Fruit fly (Drosophila melanogaster) whole organism, embryonic: ENCODE results near the gene CG43062.
A peak's percentile ranks its signal among the peaks of the same experiment; 100 is the strongest.

ENCODE experiments used
- Asciz ChIP-seq: fragments of 200-800 bp; sonication (Bioruptor generic); optimal IDR thresholded peaks from 2 replicates; lab custom pipeline; 2017; ENCODE audit warnings: missing biosample characterization, mild to moderate bottlenecking, missing genetic modification characterization, missing genetic modification reagents
- Blimp-1 ChIP-seq: fragments of 200-800 bp; sonication (Bioruptor generic); optimal IDR thresholded peaks from 3 replicates; lab custom pipeline; 2018; ENCODE audit warnings: missing biosample characterization, missing genetic modification characterization, mild to moderate bottlenecking, moderate library complexity, missing genetic modification reagents
- CG10321 ChIP-seq: fragments of 200-800 bp; sonication (Bioruptor generic); IDR thresholded peaks from 2 replicates; pipeline ENCODE4 v1.3.6; 2022; ENCODE audit warnings: missing biosample characterization, missing genetic modification characterization
- CG12104 ChIP-seq: fragments of 200-800 bp; sonication (Bioruptor generic); optimal IDR thresholded peaks from 3 replicates; lab custom pipeline; 2016; ENCODE audit warnings: missing biosample characterization, missing genetic modification characterization
- CG1233 ChIP-seq: fragments of 200-800 bp; sonication (Bioruptor generic); optimal IDR thresholded peaks from 4 replicates; lab custom pipeline; 2018; ENCODE audit warnings: missing biosample characterization, mild to moderate bottlenecking, missing genetic modification characterization
- CG12942 ChIP-seq: fragments of 200-800 bp; sonication (Bioruptor generic); optimal IDR thresholded peaks from 3 replicates; lab custom pipeline; 2016; ENCODE audit warnings: missing biosample characterization, missing genetic modification characterization
- CG13424 ChIP-seq: fragments of 200-800 bp; sonication (Bioruptor generic); optimal IDR thresholded peaks from 2 replicates; lab custom pipeline; 2019; ENCODE audit warnings: missing biosample characterization, mild to moderate bottlenecking, missing genetic modification characterization, moderate library complexity
- CG14667 ChIP-seq: fragments of 200-800 bp; sonication (Bioruptor generic); IDR thresholded peaks from 2 replicates; pipeline ENCODE4 v1.3.6; 2022; ENCODE audit warnings: missing biosample characterization, missing genetic modification characterization
- CG14710 ChIP-seq: fragments of 200-800 bp; sonication (Bioruptor generic); optimal IDR thresholded peaks from 3 replicates; lab custom pipeline; 2019; ENCODE audit warnings: missing biosample characterization, mild to moderate bottlenecking, missing genetic modification characterization, moderate library complexity
- CG14860 ChIP-seq: fragments of 200-800 bp; sonication (Bioruptor generic); IDR thresholded peaks from 3 replicates; pipeline ENCODE4 v1.3.6; 2022; ENCODE audit warnings: missing biosample characterization, missing genetic modification characterization; ENCODE audit not compliant: partially characterized antibody
- CG15011 ChIP-seq: fragments of 200-800 bp; sonication (Bioruptor generic); optimal IDR thresholded peaks from 3 replicates; lab custom pipeline; 2018; ENCODE audit warnings: missing biosample characterization, mild to moderate bottlenecking, missing genetic modification characterization
- CG2129 ChIP-seq: fragments of 200-800 bp; sonication (Bioruptor generic); IDR thresholded peaks from 2 replicates; pipeline ENCODE4 v1.3.6; 2022; ENCODE audit warnings: missing biosample characterization, missing genetic modification characterization; ENCODE audit not compliant: partially characterized antibody
- CG2199 ChIP-seq: fragments of 200-800 bp; sonication (Bioruptor generic); IDR thresholded peaks from 3 replicates; pipeline ENCODE4 v1.3.6; 2022; ENCODE audit warnings: missing biosample characterization, missing genetic modification characterization
- CG2202 ChIP-seq: fragments of 200-800 bp; sonication (Bioruptor generic); optimal IDR thresholded peaks from 2 replicates; lab custom pipeline; 2018; ENCODE audit warnings: missing biosample characterization, mild to moderate bottlenecking, missing genetic modification characterization
- CG33213 ChIP-seq: fragments of 200-800 bp; sonication (Bioruptor generic); optimal IDR thresholded peaks from 3 replicates; lab custom pipeline; 2016; ENCODE audit warnings: missing biosample characterization, missing genetic modification characterization
- CG3726 ChIP-seq: fragments of 200-800 bp; sonication (Bioruptor generic); IDR thresholded peaks from 3 replicates; pipeline ENCODE4, ENCODE4 v1.3.6; 2022; ENCODE audit warnings: missing biosample characterization, missing genetic modification characterization
- CG3838 ChIP-seq: fragments of 200-800 bp; sonication (Bioruptor generic); optimal IDR thresholded peaks from 3 replicates; lab custom pipeline; 2016; ENCODE audit warnings: missing biosample characterization, missing genetic modification characterization
- CG4707 ChIP-seq: fragments of 200-800 bp; sonication (Bioruptor generic); optimal IDR thresholded peaks from 2 replicates; lab custom pipeline; 2018; ENCODE audit warnings: missing biosample characterization, mild to moderate bottlenecking, missing genetic modification characterization, moderate library complexity
- CG6813 ChIP-seq: fragments of 200-800 bp; sonication (Bioruptor generic); optimal IDR thresholded peaks from 2 replicates; lab custom pipeline; 2017; ENCODE audit warnings: missing biosample characterization, missing genetic modification characterization, mild to moderate bottlenecking, moderate library complexity, missing genetic modification reagents
- CG8765 ChIP-seq: fragments of 200-800 bp; sonication (Bioruptor generic); IDR thresholded peaks from 2 replicates; pipeline ENCODE4 v1.3.6; 2022; ENCODE audit warnings: missing biosample characterization, missing genetic modification characterization
- D ChIP-seq, 2 experiments: fragments of 200-800 bp in 1 of 2; fragments of >200 bp in 1 of 2; sonication (Bioruptor generic) in 1 of 2; optimal IDR thresholded peaks; 2 replicates in 1 of 2; 3 replicates in 1 of 2; lab custom pipeline; 2017; ENCODE audit warnings: mild to moderate bottlenecking in 1 of 2, missing biosample characterization in 1 of 2, missing genetic modification characterization in 1 of 2, missing genetic modification reagents in 1 of 2
- Dp ChIP-seq: fragments of 200-800 bp; sonication (Bioruptor generic); optimal IDR thresholded peaks from 2 replicates; lab custom pipeline; 2018; ENCODE audit warnings: missing biosample characterization, mild to moderate bottlenecking, missing genetic modification characterization, moderate library complexity
- E2f2 ChIP-seq: fragments of 200-800 bp; sonication (Bioruptor generic); IDR thresholded peaks from 2 replicates; pipeline ENCODE4 v1.3.6; 2022; ENCODE audit warnings: missing biosample characterization, missing genetic modification characterization
- H2.0 ChIP-seq: fragments of 200-800 bp; sonication (Bioruptor generic); IDR thresholded peaks from 2 replicates; pipeline ENCODE4 v1.3.6; 2022; ENCODE audit warnings: missing biosample characterization, missing genetic modification characterization
- Hand ChIP-seq: fragments of 200-800 bp; sonication (Bioruptor generic); optimal IDR thresholded peaks from 2 replicates; lab custom pipeline; 2017; ENCODE audit warnings: mild to moderate bottlenecking, missing biosample characterization, missing genetic modification reagents, missing genetic modification characterization
- MTF-1 ChIP-seq: fragments of 200-800 bp; sonication (Bioruptor generic); optimal IDR thresholded peaks from 2 replicates; lab custom pipeline; 2018; ENCODE audit warnings: missing biosample characterization, mild to moderate bottlenecking, missing genetic modification characterization, borderline replicate concordance
- NfI ChIP-seq: fragments of 200-800 bp; sonication (Bioruptor generic); optimal IDR thresholded peaks from 3 replicates; lab custom pipeline; 2018; ENCODE audit warnings: missing biosample characterization, mild to moderate bottlenecking, missing genetic modification characterization, moderate library complexity
- Poxn ChIP-seq: fragments of 200-800 bp; sonication (Bioruptor generic); IDR thresholded peaks from 2 replicates; pipeline ENCODE4 v1.3.6; 2022; ENCODE audit warnings: missing biosample characterization, missing genetic modification characterization
- Rx ChIP-seq: fragments of 200-800 bp; sonication (Bioruptor generic); IDR thresholded peaks from 2 replicates; pipeline ENCODE4 v1.3.6; 2022; ENCODE audit warnings: missing biosample characterization, missing genetic modification characterization
- Sox100B ChIP-seq: fragments of 200-800 bp; sonication (Bioruptor generic); optimal IDR thresholded peaks from 3 replicates; lab custom pipeline; 2018; ENCODE audit warnings: missing biosample characterization, mild to moderate bottlenecking, missing genetic modification characterization
- Sry-β ChIP-seq: fragments of 200-800 bp; sonication (Bioruptor generic); optimal IDR thresholded peaks from 2 replicates; lab custom pipeline; 2018; ENCODE audit warnings: missing biosample characterization, mild to moderate bottlenecking, missing genetic modification characterization, moderate library complexity
- Xbp1 ChIP-seq: fragments of 200-800 bp; sonication (Bioruptor generic); optimal IDR thresholded peaks from 3 replicates; lab custom pipeline; 2016; ENCODE audit warnings: missing biosample characterization, mild to moderate bottlenecking, missing genetic modification characterization
- bsh ChIP-seq, 2 experiments: fragments of 200-800 bp; sonication (Bioruptor generic); optimal IDR thresholded peaks; 2 replicates each; lab custom pipeline; 2017 to 2018; ENCODE audit warnings: mild to moderate bottlenecking in 2 of 2, missing biosample characterization in 2 of 2, missing genetic modification characterization in 2 of 2, moderate library complexity in 1 of 2
- croc ChIP-seq: fragments of 200-800 bp; sonication (Bioruptor generic); conservative IDR thresholded peaks from 3 replicates; pipeline ENCODE4 v1.3.6; 2022; ENCODE audit warnings: missing biosample characterization, missing genetic modification characterization
- ems ChIP-seq: fragments of 200-800 bp; sonication (Bioruptor generic); optimal IDR thresholded peaks from 3 replicates; lab custom pipeline; 2016; ENCODE audit warnings: missing biosample characterization, missing genetic modification characterization
- ewg ChIP-seq: fragments of 200-800 bp; sonication (Bioruptor generic); optimal IDR thresholded peaks from 3 replicates; lab custom pipeline; 2017; ENCODE audit warnings: mild to moderate bottlenecking, missing biosample characterization, missing genetic modification reagents, missing genetic modification characterization
- fd102C ChIP-seq: fragments of 200-800 bp; sonication (Bioruptor generic); optimal IDR thresholded peaks from 2 replicates; lab custom pipeline; 2018; ENCODE audit warnings: missing biosample characterization, mild to moderate bottlenecking, missing genetic modification characterization, moderate library complexity
- ftz-f1 ChIP-seq: fragments of 200-800 bp; sonication (Bioruptor generic); optimal IDR thresholded peaks from 2 replicates; lab custom pipeline; 2016; ENCODE audit warnings: missing biosample characterization, missing genetic modification characterization
- nom ChIP-seq: fragments of 200-800 bp; sonication (Bioruptor generic); optimal IDR thresholded peaks from 2 replicates; lab custom pipeline; 2017; ENCODE audit warnings: missing biosample characterization, missing genetic modification characterization, mild to moderate bottlenecking, moderate library complexity, missing genetic modification reagents
- peb ChIP-seq: fragments of 200-800 bp; sonication (Bioruptor generic); IDR thresholded peaks from 2 replicates; pipeline ENCODE4 v1.3.6; 2022; ENCODE audit warnings: missing biosample characterization, missing genetic modification characterization
- pum ChIP-seq: fragments of 200-800 bp; sonication (Bioruptor generic); optimal IDR thresholded peaks from 2 replicates; lab custom pipeline; 2016; ENCODE audit warnings: missing biosample characterization, missing genetic modification characterization
- ranshi ChIP-seq: fragments of 200-800 bp; sonication (Bioruptor generic); IDR thresholded peaks from 2 replicates; pipeline ENCODE4 v1.3.6; 2022; ENCODE audit warnings: missing biosample characterization, missing genetic modification characterization
- ro ChIP-seq: fragments of 200-800 bp; sonication (Bioruptor generic); IDR thresholded peaks from 2 replicates; pipeline ENCODE4 v1.3.6; 2022; ENCODE audit warnings: missing biosample characterization, missing genetic modification characterization
- sd ChIP-seq: fragments of 200-800 bp; sonication (Bioruptor generic); optimal IDR thresholded peaks from 3 replicates; lab custom pipeline; 2018; ENCODE audit warnings: missing biosample characterization, mild to moderate bottlenecking, missing genetic modification characterization, moderate library complexity
- tll ChIP-seq, 2 experiments: fragments of 200-800 bp in 1 of 2; fragments of >200 bp in 1 of 2; sonication (Bioruptor generic) in 1 of 2; optimal IDR thresholded peaks; 2 replicates each; lab custom pipeline; 2017 to 2019; ENCODE audit warnings: missing biosample characterization in 2 of 2, missing genetic modification characterization in 2 of 2, mild to moderate bottlenecking in 1 of 2, moderate library complexity in 1 of 2
- trem ChIP-seq: fragments of 200-800 bp; optimal IDR thresholded peaks from 3 replicates; lab custom pipeline; 2019; ENCODE audit warnings: missing biosample characterization, mild to moderate bottlenecking, missing genetic modification characterization, moderate library complexity
- zf30C ChIP-seq: fragments of 200-800 bp; sonication (Bioruptor generic); optimal IDR thresholded peaks from 3 replicates; lab custom pipeline; 2018; ENCODE audit warnings: missing biosample characterization, mild to moderate bottlenecking, missing genetic modification characterization
- zfh2 ChIP-seq: fragments of 200-800 bp; sonication (Bioruptor generic); optimal IDR thresholded peaks from 2 replicates; lab custom pipeline; 2016; ENCODE audit warnings: missing biosample characterization, missing genetic modification characterization

The CG43062 gene

dm6 chr3R:11760669-11761387 lies 10.7 kb downstream of the CG43062 start (continued):
- TF ChIP-seq trem (tag; lab: Kevin White, UChicago) (peak; percentile 97), ro (GFP tag; lab: Robert Waterston, UW) (no peak), CG4707 (peak; percentile 99), Hand (peak; percentile 100), CG14860 (GFP tag; lab: Robert Waterston, UW) (no peak), zfh2 (GFP tag; lab: Kevin White, UChicago) (peak; percentile 100), CG15011 (GFP tag; lab: Kevin White, UChicago) (peak; percentile 100), pum (GFP tag; lab: Kevin White, UChicago) (peak; percentile 100), Sox100B (GFP tag; lab: Kevin White, UChicago) (peak; percentile 99), CG8765 (GFP tag; lab: Robert Waterston, UW) (no peak), Xbp1 (GFP tag; lab: Kevin White, UChicago) (peak; percentile 100), CG6813 (GFP tag; lab: Kevin White, UChicago) (peak; percentile 100), Poxn (no peak), CG12942 (GFP tag; lab: Kevin White, UChicago) (peak; percentile 100), MTF-1 (GFP tag; lab: Kevin White, UChicago) (peak; percentile 99), Rx (GFP tag; lab: Robert Waterston, UW) (no peak), CG2129 (no peak), CG2202 (tag; lab: Kevin White, UChicago) (peak; percentile 100), Asciz (GFP tag; lab: Kevin White, UChicago) (peak; percentile 99), sd (tag; lab: Kevin White, UChicago) (peak; percentile 99), CG14710 (tag; lab: Kevin White, UChicago) (peak; percentile 99), ewg (GFP tag; lab: Kevin White, UChicago) (peak; percentile 99), CG2199 (GFP tag; lab: Robert Waterston, UW) (no peak), croc (peak; percentile 100), ftz-f1 (GFP tag; lab: Kevin White, UChicago) (peak; percentile 96), zf30C (peak; percentile 100), NfI (GFP tag; lab: Kevin White, UChicago) (peak; percentile 100), ranshi (GFP tag; lab: Robert Waterston, UW) (no peak), ems (peak; percentile 100), CG14667 (GFP tag; lab: Robert Waterston, UW) (no peak), CG1233 (GFP tag; lab: Kevin White, UChicago) (peak; percentile 100), CG33213 (GFP tag; lab: Kevin White, UChicago) (peak; percentile 100), D (optimal IDR thresholded peaks at IDR 0.05; lab: Kevin White, UChicago) (peak; percentile 7), D (GFP tag; optimal IDR thresholded peaks at IDR 0.05; lab: Kevin White, UChicago) (peak; percentile 100), CG13424 (tag; lab: Kevin White, UChicago) (peak; percentile 100), nom (GFP tag; lab: Kevin White, UChicago) (peak; percentile 99), CG12104 (peak; percentile 100), Sry-β (peak; percentile 81), CG3726 (GFP tag; lab: Robert Waterston, UW) (no peak), CG3838 (peak; percentile 99), Dp (GFP tag; lab: Kevin White, UChicago) (peak; percentile 60), fd102C (GFP tag; lab: Kevin White, UChicago) (peak; percentile 99), tll (GFP tag; optimal IDR thresholded peaks at IDR 0.05; lab: Kevin White, UChicago) (peak in 1 of 2 experiments; percentile 82), bsh (GFP tag; optimal IDR thresholded peaks at IDR 0.05; lab: Kevin White, UChicago) (peak; percentile 100), peb (GFP tag; lab: Robert Waterston, UW) (no peak), Blimp-1 (peak; percentile 99), CG10321 (GFP tag; lab: Robert Waterston, UW) (no peak), E2f2 (GFP tag; lab: Robert Waterston, UW) (no peak), H2.0 (GFP tag; lab: Robert Waterston, UW) (no peak)
